Worm (Caenorhabditis elegans) whole organism, L4 larva: ENCODE results near the gene F59A6.4.
A peak's percentile ranks its signal among the peaks of the same experiment; 100 is the strongest.

Source experiments
- ZK337.2 ChIP-seq: fragments of 200-800 bp; sonication (Bioruptor generic); IDR thresholded peaks from 2 replicates; pipeline ENCODE4 v1.3.6; 2022; ENCODE audit warnings: missing genetic modification reagents, missing genetic modification characterization, missing compliant biosample characterization
- ama-1 ChIP-seq: fragments of 150-350 bp; optimal IDR thresholded peaks from 2 replicates; lab custom pipeline; 2014; ENCODE audit warnings: inconsistent platforms, mixed read lengths
- ces-1 ChIP-seq: fragments of 150-350 bp; sonication (generic microtip); optimal IDR thresholded peaks from 4 replicates; lab custom pipeline; 2014; ENCODE audit warnings: missing biosample characterization, missing genetic modification reagents, missing genetic modification characterization
- dve-1 ChIP-seq: sonication (generic microtip); optimal IDR thresholded peaks from 2 replicates; lab custom pipeline; 2017; ENCODE audit warnings: antibody characterized with exemption, mild to moderate bottlenecking, missing genetic modification characterization, missing compliant biosample characterization; ENCODE audit not compliant: insufficient read depth
- jun-1 ChIP-seq: fragments of 150-350 bp; optimal IDR thresholded peaks from 2 replicates; lab custom pipeline; 2014; ENCODE audit warnings: missing biosample characterization, missing genetic modification reagents, missing genetic modification characterization
- lin-13 ChIP-seq: fragments of 150-350 bp; optimal IDR thresholded peaks from 2 replicates; lab custom pipeline; 2014; ENCODE audit warnings: missing biosample characterization, missing genetic modification reagents, missing genetic modification characterization
- lin-29 ChIP-seq: fragments of 200-800 bp; sonication (Bioruptor generic); IDR thresholded peaks from 2 replicates; pipeline ENCODE4 v1.3.6; 2022; ENCODE audit warnings: missing genetic modification reagents, missing genetic modification characterization, missing compliant biosample characterization
- skn-1 ChIP-seq: fragments of 150-350 bp; optimal IDR thresholded peaks from 2 replicates; lab custom pipeline; 2014; ENCODE audit warnings: missing biosample characterization, missing genetic modification characterization
- snpc-4 ChIP-seq: fragments of 150-350 bp; optimal IDR thresholded peaks from 2 replicates; lab custom pipeline; 2014; ENCODE audit warnings: missing biosample characterization, missing genetic modification characterization
- unc-62 ChIP-seq, 3 experiments: fragments of 150-350 bp in 1 of 3; sonication (generic microtip); optimal IDR thresholded peaks in 2 of 3; peaks in 1 of 3; 1 replicate in 1 of 3; 2 replicates in 2 of 3; lab custom pipeline; 2014 to 2017; ENCODE audit warnings: missing biosample characterization in 3 of 3, missing genetic modification characterization in 3 of 3, missing genetic modification reagents in 3 of 3, missing genotype in 1 of 3

- TF ChIP-seq snpc-4 (tag; lab: Kevin White, UChicago), result no peak
- TF ChIP-seq ama-1, result no peak
- TF ChIP-seq jun-1 (tag; lab: Kevin White, UChicago), result no peak
- TF ChIP-seq skn-1, result no peak
- TF ChIP-seq ZK337.2 (GFP tag; lab: Robert Waterston, UW), result no peak
- TF ChIP-seq unc-62 (GFP tag; optimal IDR thresholded peaks at IDR 0.05 in 1 of 2; lab: Kevin White, UChicago), result peak in 1 of 2 experiments; percentile 99
- TF ChIP-seq unc-62 (tag; optimal IDR thresholded peaks at IDR 0.05; lab: Kevin White, UChicago), result no peak
- TF ChIP-seq lin-29 (GFP tag; lab: Robert Waterston, UW), result no peak
- no peak for TF ChIP-seq dve-1 (tag; lab: Kevin White, UChicago)
- no peak for TF ChIP-seq lin-13
- TF ChIP-seq ces-1 (GFP tag; lab: Kevin White, UChicago), result no peak
Observed at ce11 chrII:5027952-5028351, 23.1 kb downstream of the F59A6.4 start.
